Worm (Caenorhabditis elegans): ENCODE data around the gene C50B6.3.

ce11 chrV:13301443-13301842, 11.9 kb upstream of the C50B6.3 start, which contains the start of gene ceh-79:
- TF ChIP-seq ama-1 (optimal IDR thresholded peaks at IDR 0.05) (no peak), ets-7 (tag; optimal IDR thresholded peaks at IDR 0.05) (no peak), flt-1 (GFP tag; IDR thresholded peaks at IDR 0.05) (no peak), tra-4 (tag; optimal IDR thresholded peaks at IDR 0.05) (no peak), B0310.2 (tag; optimal IDR thresholded peaks at IDR 0.05) (no peak), ceh-13 (GFP tag; optimal IDR thresholded peaks at IDR 0.05) (no peak), hmg-4 (GFP tag; optimal IDR thresholded peaks at IDR 0.05) (no peak), pes-1 (GFP tag; IDR thresholded peaks at IDR 0.05) (no peak), F13C5.2 (tag; optimal IDR thresholded peaks at IDR 0.05) (no peak)
